Worm (Caenorhabditis elegans) whole organism, L1 larva: ENCODE results near the gene C23H3.9.

Experiments
- C04F5.9 ChIP-seq: sonication (generic microtip); optimal IDR thresholded peaks from 2 replicates; lab custom pipeline; 2016; ENCODE audit warnings: missing genetic modification characterization, missing compliant biosample characterization
- F16B12.6 ChIP-seq: fragments of 150-350 bp; optimal IDR thresholded peaks from 2 replicates; lab custom pipeline; 2014; ENCODE audit warnings: missing biosample characterization, missing genetic modification characterization
- ceh-8 ChIP-seq: fragments of 200-800 bp; sonication (Bioruptor generic); optimal IDR thresholded peaks from 2 replicates; lab custom pipeline; 2018; ENCODE audit warnings: mild to moderate bottlenecking, missing genetic modification characterization, moderate library complexity, missing compliant biosample characterization
- ceh-82 ChIP-seq, 3 experiments: fragments of 150-350 bp in 1 of 3; sonication (generic microtip) in 2 of 3; optimal IDR thresholded peaks; 2 replicates each; lab custom pipeline; 2014 to 2017; ENCODE audit warnings: missing biosample characterization in 3 of 3, missing genetic modification characterization in 3 of 3
- ceh-88 ChIP-seq: fragments of 200-800 bp; sonication (Bioruptor generic); IDR thresholded peaks from 2 replicates; pipeline ENCODE4 v1.3.6; 2022; ENCODE audit warnings: missing genetic modification characterization, missing compliant biosample characterization
- efl-1 ChIP-seq, 4 experiments: fragments of 150-350 bp; optimal IDR thresholded peaks in 3 of 4; peaks in 1 of 4; 1 replicate in 1 of 4; 2 replicates in 3 of 4; lab custom pipeline; 2014; ENCODE audit warnings: missing biosample characterization in 2 of 4, missing genetic modification characterization in 2 of 4, missing genetic modification reagents in 2 of 4
- efl-3 ChIP-seq: fragments of 200-800 bp; sonication (Bioruptor generic); optimal IDR thresholded peaks from 2 replicates; lab custom pipeline; 2018; ENCODE audit warnings: mild to moderate bottlenecking, missing genetic modification characterization, missing compliant biosample characterization
- fkh-8 ChIP-seq: sonication (generic microtip); optimal IDR thresholded peaks from 2 replicates; lab custom pipeline; 2016; ENCODE audit warnings: mild to moderate bottlenecking, missing genetic modification characterization, missing compliant biosample characterization
- hlh-4 ChIP-seq: sonication (generic microtip); optimal IDR thresholded peaks from 2 replicates; lab custom pipeline; 2016; ENCODE audit warnings: mild to moderate bottlenecking, missing genetic modification characterization, missing compliant biosample characterization
- irx-1 ChIP-seq: sonication (generic microtip); optimal IDR thresholded peaks from 2 replicates; lab custom pipeline; 2016; ENCODE audit warnings: missing genetic modification characterization, missing compliant biosample characterization
- isw-1 ChIP-seq: fragments of 200-800 bp; sonication (Bioruptor generic); IDR thresholded peaks from 2 replicates; pipeline ENCODE4 v1.3.6; 2022; ENCODE audit warnings: missing genetic modification characterization, missing compliant biosample characterization
- lin-13 ChIP-seq: fragments of 150-350 bp; optimal IDR thresholded peaks from 2 replicates; lab custom pipeline; 2014; ENCODE audit warnings: missing biosample characterization, missing genetic modification reagents, missing genetic modification characterization
- lin-14 ChIP-seq: fragments of 200-800 bp; sonication (Bioruptor generic); optimal IDR thresholded peaks from 2 replicates; lab custom pipeline; 2018; ENCODE audit warnings: mild to moderate bottlenecking, missing genetic modification characterization, moderate library complexity, missing compliant biosample characterization
- lin-35 ChIP-seq, 2 experiments: fragments of 150-350 bp; optimal IDR thresholded peaks; 2 replicates each; lab custom pipeline; 2014; ENCODE audit warnings: missing biosample characterization in 2 of 2, missing genetic modification characterization in 2 of 2, missing genetic modification reagents in 2 of 2
- lir-3 ChIP-seq: sonication (generic microtip); optimal IDR thresholded peaks from 2 replicates; lab custom pipeline; 2016; ENCODE audit warnings: mild to moderate bottlenecking, missing genetic modification characterization, moderate library complexity, missing compliant biosample characterization; ENCODE audit not compliant: poor library complexity
- mab-9 ChIP-seq: fragments of 200-800 bp; sonication (Bioruptor generic); IDR thresholded peaks from 2 replicates; pipeline ENCODE4 v1.3.6; 2022; ENCODE audit warnings: missing genetic modification reagents, missing genetic modification characterization, missing compliant biosample characterization
- nhr-19 ChIP-seq: fragments of 200-800 bp; sonication (Bioruptor generic); conservative IDR thresholded peaks from 2 replicates; pipeline ENCODE4 v1.3.6; 2022; ENCODE audit warnings: missing genetic modification characterization, missing compliant biosample characterization
- nhr-20 ChIP-seq: sonication (generic microtip); optimal IDR thresholded peaks from 2 replicates; lab custom pipeline; 2016; ENCODE audit warnings: mild to moderate bottlenecking, missing genetic modification characterization, missing compliant biosample characterization
- nhr-237 ChIP-seq: fragments of 150-350 bp; optimal IDR thresholded peaks from 2 replicates; lab custom pipeline; 2014; ENCODE audit warnings: missing biosample characterization, missing genetic modification characterization
- nhr-84 ChIP-seq: sonication (generic microtip); optimal IDR thresholded peaks from 2 replicates; lab custom pipeline; 2017; ENCODE audit warnings: missing biosample characterization, missing genetic modification characterization
- nhr-85 ChIP-seq: sonication (generic microtip); peaks from one replicate; lab custom pipeline; 2016; ENCODE audit warnings: missing genetic modification characterization, inconsistent platforms, missing compliant biosample characterization
- pag-3 ChIP-seq: sonication (generic microtip); optimal IDR thresholded peaks from 2 replicates; lab custom pipeline; 2017; ENCODE audit warnings: missing genetic modification characterization, mild to moderate bottlenecking, missing compliant biosample characterization, antibody characterized with exemption, borderline replicate concordance; ENCODE audit not compliant: insufficient read depth
- snpc-4 ChIP-seq: fragments of 150-350 bp; optimal IDR thresholded peaks from 2 replicates; lab custom pipeline; 2014; ENCODE audit warnings: missing biosample characterization, missing genetic modification characterization
- sup-37 ChIP-seq: fragments of 200-800 bp; sonication (Bioruptor generic); optimal IDR thresholded peaks from 2 replicates; lab custom pipeline; 2018; ENCODE audit warnings: mild to moderate bottlenecking, missing genetic modification characterization, missing compliant biosample characterization
- swsn-7 ChIP-seq: sonication (generic microtip); optimal IDR thresholded peaks from 2 replicates; lab custom pipeline; 2016; ENCODE audit warnings: missing genetic modification characterization, missing compliant biosample characterization
- tlp-1 ChIP-seq: fragments of 150-350 bp; optimal IDR thresholded peaks from 2 replicates; lab custom pipeline; 2014; ENCODE audit warnings: missing biosample characterization, missing genetic modification characterization
- unc-30 ChIP-seq: sonication (generic microtip); optimal IDR thresholded peaks from 2 replicates; lab custom pipeline; 2017; ENCODE audit warnings: missing biosample characterization, missing genetic modification characterization
- unc-62 ChIP-seq: fragments of 150-350 bp; optimal IDR thresholded peaks from 2 replicates; lab custom pipeline; 2014; ENCODE audit warnings: missing biosample characterization, missing genetic modification reagents, missing genetic modification characterization
- zag-1 ChIP-seq: fragments of 150-350 bp; optimal IDR thresholded peaks from 2 replicates; lab custom pipeline; 2014; ENCODE audit warnings: missing biosample characterization, missing genetic modification characterization
- zip-4 ChIP-seq: fragments of 200-800 bp; sonication (Bioruptor generic); optimal IDR thresholded peaks from 2 replicates; lab custom pipeline; 2018; ENCODE audit warnings: mild to moderate bottlenecking, missing genetic modification characterization, moderate library complexity, missing compliant biosample characterization

C23H3.9 gene

ce11 chrII:57873-58272 is 21.2 kb downstream of the C23H3.9 start:
- TF ChIP-seq nhr-237 (tag; lab: Kevin White, UChicago), result no peak
- TF ChIP-seq efl-1 (optimal IDR thresholded peaks at IDR 0.05; lab: Kevin White, UChicago), result no peak
- TF ChIP-seq efl-1 (GFP tag; optimal IDR thresholded peaks at IDR 0.05 in 1 of 2; lab: Kevin White, UChicago), result peak in 1 of 2 experiments; percentile 60

DNA sequence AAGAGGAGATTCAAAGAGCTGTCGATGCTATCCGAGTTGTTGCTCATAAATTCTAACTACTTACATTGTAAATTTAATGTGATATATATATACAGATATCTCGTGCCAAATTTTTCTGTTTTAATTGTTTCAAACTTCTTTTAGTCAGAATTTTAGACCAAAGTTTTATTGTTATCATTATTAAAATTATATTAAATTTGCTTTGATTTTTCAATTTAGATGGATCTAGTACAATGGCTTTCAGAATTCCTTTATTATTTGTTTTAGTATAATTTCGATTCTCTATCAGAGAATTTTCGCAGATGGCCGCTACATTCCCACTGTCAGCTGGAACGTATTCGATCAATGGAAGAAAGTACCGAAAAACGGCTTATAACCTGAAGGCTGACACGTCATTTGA is 21.7 kb downstream of the C23H3.9 start, which contains the start of gene ascc-1:
Gene ascc-1 (plus strand): TSS at position 301 of the 400 bp plus-strand sequence.
- TF ChIP-seq isw-1 (GFP tag; lab: Robert Waterston, UW), result no peak
- no peak for TF ChIP-seq zag-1
- no peak for TF ChIP-seq nhr-19 (GFP tag; lab: Robert Waterston, UW)
- no peak for TF ChIP-seq pag-3 (tag; lab: Kevin White, UChicago)
- no peak for TF ChIP-seq efl-3 (GFP tag; lab: Kevin White, UChicago)
- no peak for TF ChIP-seq lir-3 (tag; lab: Kevin White, UChicago)
- TF ChIP-seq zip-4, result no peak
- no peak for TF ChIP-seq F16B12.6 (tag; lab: Kevin White, UChicago)
- no peak for TF ChIP-seq fkh-8
- TF ChIP-seq unc-30 (tag; lab: Kevin White, UChicago), result no peak
- no peak for TF ChIP-seq swsn-7 (tag; lab: Kevin White, UChicago)
- TF ChIP-seq ceh-8, result no peak
- TF ChIP-seq unc-62 (GFP tag; lab: Kevin White, UChicago), result no peak
- TF ChIP-seq lin-14 (GFP tag; lab: Kevin White, UChicago), result no peak
- TF ChIP-seq hlh-4, result no peak
- no peak for TF ChIP-seq lin-13 (GFP tag; lab: Kevin White, UChicago)
- TF ChIP-seq snpc-4 (tag; lab: Kevin White, UChicago), result no peak
- no peak for TF ChIP-seq mab-9 (GFP tag; lab: Robert Waterston, UW)
- no peak for TF ChIP-seq ceh-82 (tag; optimal IDR thresholded peaks at IDR 0.05; lab: Kevin White, UChicago)
- TF ChIP-seq nhr-237 (tag; lab: Kevin White, UChicago), result no peak

ce11 chrII:55204-55603 is 23.9 kb downstream of the C23H3.9 start, which contains the start of gene tre-5:
Gene tre-5 (minus strand): TSS chrII:55304.
- TF ChIP-seq efl-1 (optimal IDR thresholded peaks at IDR 0.05; lab: Kevin White, UChicago) (no peak), efl-1 (GFP tag; optimal IDR thresholded peaks at IDR 0.05 in 1 of 2; lab: Kevin White, UChicago) (peak in 1 of 2 experiments; percentile 76), lin-35 (GFP tag; optimal IDR thresholded peaks at IDR 0.05; lab: Kevin White, UChicago) (peak in 1 of 2 experiments; percentile 16), lin-13 (GFP tag; lab: Kevin White, UChicago) (no peak)

DNA sequence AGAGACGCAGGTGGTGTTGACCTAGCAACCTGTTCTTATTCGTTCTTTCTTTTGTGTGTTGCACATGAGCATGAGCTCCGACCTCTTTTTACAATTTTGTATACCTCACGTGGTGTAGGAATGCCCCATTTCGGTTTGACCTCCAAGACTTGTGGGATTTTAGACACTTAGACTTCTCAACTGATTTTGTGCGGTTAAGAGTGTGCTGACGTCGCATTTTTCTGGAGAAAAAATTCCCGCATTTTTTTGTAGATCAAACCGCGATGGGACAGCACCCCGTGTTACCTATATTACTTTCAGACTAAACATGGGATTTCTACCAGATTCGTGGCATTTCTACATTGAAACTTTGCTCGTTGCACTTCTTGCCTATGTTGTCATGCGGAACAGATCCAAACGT is 27.7 kb downstream of the C23H3.9 start, which contains the start of gene sptl-1:
Gene sptl-1 (plus strand): TSS at position 301 of the 400 bp plus-strand sequence.
- no peak for TF ChIP-seq efl-1 (optimal IDR thresholded peaks at IDR 0.05; lab: Kevin White, UChicago)
- peak in 1 of 2 experiments; percentile 35 for TF ChIP-seq efl-1 (GFP tag; optimal IDR thresholded peaks at IDR 0.05 in 1 of 2; lab: Kevin White, UChicago)
- no peak for TF ChIP-seq C04F5.9 (tag; lab: Kevin White, UChicago)

ce11 chrII:50862-51261 is 28.2 kb downstream of the C23H3.9 start:
- no peak for TF ChIP-seq sup-37 (GFP tag; lab: Kevin White, UChicago)
- peak in 1 of 2 experiments; percentile 22 for TF ChIP-seq lin-35 (GFP tag; optimal IDR thresholded peaks at IDR 0.05; lab: Kevin White, UChicago)

DNA sequence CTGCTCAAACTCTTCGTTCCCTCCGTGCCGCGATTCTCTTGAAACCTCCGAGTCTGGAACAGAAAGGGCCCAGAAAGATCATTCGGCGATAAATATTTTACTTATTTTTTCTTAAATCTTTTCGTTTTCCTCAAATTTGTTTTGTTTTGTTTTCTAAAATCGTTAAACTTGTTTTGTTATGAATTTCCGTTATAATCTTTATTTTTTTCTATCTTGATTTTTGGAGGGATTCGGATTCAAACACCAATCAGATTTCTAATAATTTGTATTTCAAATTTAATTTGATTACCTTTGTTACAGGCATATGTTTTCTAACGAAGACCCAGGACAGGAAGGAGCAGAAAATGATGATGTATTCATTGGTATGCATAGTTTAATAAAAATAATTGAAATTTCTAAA is 31.8 kb downstream of the C23H3.9 start, which contains the start of gene C23H3.5:
Gene C23H3.5 (plus strand): TSS at position 301 of the 400 bp plus-strand sequence.
- TF ChIP-seq ceh-88 (GFP tag; lab: Robert Waterston, UW), result no peak
- no peak for TF ChIP-seq nhr-84 (tag; lab: Kevin White, UChicago)
- TF ChIP-seq nhr-19 (GFP tag; lab: Robert Waterston, UW), result no peak

- TF ChIP-seq nhr-20 (tag; lab: Kevin White, UChicago), result no peak
- peak; percentile 59 for TF ChIP-seq nhr-85
- TF ChIP-seq irx-1, result no peak
- TF ChIP-seq tlp-1 (tag; lab: Kevin White, UChicago), result no peak
Measured at ce11 chrII:46116-46515, 33.0 kb downstream of the C23H3.9 start, which contains the start of gene rpt-4. Gene rpt-4 (minus strand): TSS chrII:46216.
